Worm (Caenorhabditis elegans) whole organism, L4/young adult: ENCODE results near the gene rha-1.

Experiments
- W03F9.2 ChIP-seq: fragments of 150-350 bp; optimal IDR thresholded peaks from 2 replicates; lab custom pipeline; 2014; ENCODE audit warnings: missing biosample characterization, missing genetic modification characterization
- dao-5 ChIP-seq: sonication (generic microtip); optimal IDR thresholded peaks from 2 replicates; lab custom pipeline; 2016; ENCODE audit warnings: missing genotype, missing genetic modification characterization, moderate library complexity, missing compliant biosample characterization

ce11 chrII:8835857-8836256, 47.6 kb downstream of the rha-1 start, which contains the start of gene F46C5.4:
- TF ChIP-seq dao-5 (tag; lab: Kevin White, UChicago) = no peak
- TF ChIP-seq W03F9.2 (tag; lab: Kevin White, UChicago) = no peak
